Fruit fly (Drosophila melanogaster) whole organism, embryonic: Measurements from ENCODE around the gene CG34179.

ENCODE experiments used
- Ada2b ChIP-seq: fragments of 200-800 bp; sonication (Bioruptor generic); IDR thresholded peaks from 2 replicates; pipeline ENCODE4 v1.3.6; 2022; ENCODE audit warnings: missing biosample characterization, missing genetic modification characterization
- Atf3 ChIP-seq: fragments of 200-800 bp; sonication (Bioruptor generic); optimal IDR thresholded peaks from 3 replicates; lab custom pipeline; 2016; ENCODE audit warnings: missing biosample characterization, missing genetic modification characterization
- CG11247 ChIP-seq: fragments of 200-800 bp; sonication (Bioruptor generic); IDR thresholded peaks from 2 replicates; pipeline ENCODE4 v1.3.6; 2022; ENCODE audit warnings: missing biosample characterization, missing genetic modification characterization
- CG13775 ChIP-seq: fragments of 200-800 bp; sonication (Bioruptor generic); optimal IDR thresholded peaks from 3 replicates; lab custom pipeline; 2017; ENCODE audit warnings: missing biosample characterization, mild to moderate bottlenecking, missing genetic modification characterization
- CG1602 ChIP-seq: fragments of 200-800 bp; sonication (Bioruptor generic); optimal IDR thresholded peaks from 3 replicates; lab custom pipeline; 2016; ENCODE audit warnings: missing biosample characterization, missing genetic modification characterization
- CG16863 ChIP-seq: fragments of 200-800 bp; sonication (Bioruptor generic); optimal IDR thresholded peaks from 3 replicates; lab custom pipeline; 2016; ENCODE audit warnings: missing biosample characterization, missing genetic modification characterization
- CG17802 ChIP-seq: fragments of 200-800 bp; sonication (Bioruptor generic); optimal IDR thresholded peaks from 2 replicates; lab custom pipeline; 2018; ENCODE audit warnings: missing biosample characterization, mild to moderate bottlenecking, missing genetic modification characterization, moderate library complexity
- CG17912 ChIP-seq: fragments of 200-800 bp; sonication (Bioruptor generic); optimal IDR thresholded peaks from 2 replicates; lab custom pipeline; 2018; ENCODE audit warnings: missing biosample characterization, mild to moderate bottlenecking, missing genetic modification characterization
- CG2116 ChIP-seq: fragments of 200-800 bp; sonication (Bioruptor generic); optimal IDR thresholded peaks from 3 replicates; lab custom pipeline; 2018; ENCODE audit warnings: missing biosample characterization, mild to moderate bottlenecking, missing genetic modification characterization
- CG2120 ChIP-seq: fragments of 200-800 bp; sonication (Bioruptor generic); optimal IDR thresholded peaks from 3 replicates; lab custom pipeline; 2016; ENCODE audit warnings: missing biosample characterization, missing genetic modification characterization
- CG2199 ChIP-seq: fragments of 200-800 bp; sonication (Bioruptor generic); IDR thresholded peaks from 3 replicates; pipeline ENCODE4 v1.3.6; 2022; ENCODE audit warnings: missing biosample characterization, missing genetic modification characterization
- CG31224 ChIP-seq: fragments of 200-800 bp; sonication (Bioruptor generic); IDR thresholded peaks from 2 replicates; pipeline ENCODE4 v1.3.6; 2022; ENCODE audit warnings: missing biosample characterization, missing genetic modification characterization
- CG31441 ChIP-seq: fragments of 200-800 bp; sonication (Bioruptor generic); IDR thresholded peaks from 2 replicates; pipeline ENCODE4 v1.3.6; 2022; ENCODE audit warnings: missing biosample characterization, missing genetic modification characterization
- CG32767 ChIP-seq: fragments of 200-800 bp; sonication (Bioruptor generic); IDR thresholded peaks from 2 replicates; pipeline ENCODE4 v1.3.6; 2022; ENCODE audit warnings: missing biosample characterization, missing genetic modification characterization
- CG4707 ChIP-seq: fragments of 200-800 bp; sonication (Bioruptor generic); optimal IDR thresholded peaks from 2 replicates; lab custom pipeline; 2018; ENCODE audit warnings: missing biosample characterization, mild to moderate bottlenecking, missing genetic modification characterization, moderate library complexity
- CG9797 ChIP-seq: fragments of 200-800 bp; sonication (Bioruptor generic); optimal IDR thresholded peaks from 3 replicates; lab custom pipeline; 2018; ENCODE audit warnings: missing biosample characterization, mild to moderate bottlenecking, missing genetic modification characterization
- Dbx ChIP-seq: fragments of 200-800 bp; sonication (Bioruptor generic); IDR thresholded peaks from 3 replicates; pipeline ENCODE4 v1.3.6; 2022; ENCODE audit warnings: missing biosample characterization, missing genetic modification characterization
- Dip3 ChIP-seq: fragments of 200-800 bp; sonication (Bioruptor generic); optimal IDR thresholded peaks from 3 replicates; lab custom pipeline; 2016; ENCODE audit warnings: missing biosample characterization, missing genetic modification characterization
- Ets97D ChIP-seq: fragments of 200-800 bp; sonication (Bioruptor generic); optimal IDR thresholded peaks from 3 replicates; lab custom pipeline; 2016; ENCODE audit warnings: missing biosample characterization, missing genetic modification characterization
- Fer3 ChIP-seq: fragments of 200-800 bp; sonication (Bioruptor generic); optimal IDR thresholded peaks from 2 replicates; lab custom pipeline; 2018; ENCODE audit warnings: missing biosample characterization, mild to moderate bottlenecking, missing genetic modification characterization, moderate library complexity
- HHEX ChIP-seq: fragments of 200-800 bp; sonication (Bioruptor generic); optimal IDR thresholded peaks from 3 replicates; lab custom pipeline; 2017; ENCODE audit warnings: missing biosample characterization, mild to moderate bottlenecking, missing genetic modification characterization, missing genetic modification reagents
- HLH3B ChIP-seq: fragments of 200-800 bp; sonication (Bioruptor generic); IDR thresholded peaks from 2 replicates; pipeline ENCODE4 v1.3.6; 2022; ENCODE audit warnings: missing biosample characterization, missing genetic modification characterization
- HLH54F ChIP-seq: fragments of 200-800 bp; sonication (Bioruptor generic); optimal IDR thresholded peaks from 3 replicates; lab custom pipeline; 2016; ENCODE audit warnings: missing biosample characterization, missing genetic modification characterization
- Hmr ChIP-seq: fragments of 200-800 bp; sonication (Bioruptor generic); optimal IDR thresholded peaks from 3 replicates; lab custom pipeline; 2017; ENCODE audit warnings: mild to moderate bottlenecking, missing biosample characterization, missing genetic modification reagents, missing genetic modification characterization
- Hsf ChIP-seq: fragments of 200-800 bp; sonication (Bioruptor generic); optimal IDR thresholded peaks from 3 replicates; lab custom pipeline; 2016; ENCODE audit warnings: missing biosample characterization, missing genetic modification characterization
- Nf-YB ChIP-seq: fragments of 200-800 bp; sonication (Bioruptor generic); optimal IDR thresholded peaks from 3 replicates; lab custom pipeline; 2019; ENCODE audit warnings: missing biosample characterization, mild to moderate bottlenecking, missing genetic modification characterization, moderate library complexity
- Opbp ChIP-seq: fragments of 200-800 bp; sonication (Bioruptor generic); IDR thresholded peaks from 3 replicates; pipeline ENCODE4 v1.3.6; 2022; ENCODE audit warnings: missing biosample characterization, missing genetic modification characterization; ENCODE audit not compliant: partially characterized antibody
- Sin3A ChIP-seq: fragments of >200 bp; optimal IDR thresholded peaks from 2 replicates; lab custom pipeline; 2018
- Sry-β ChIP-seq: fragments of 200-800 bp; sonication (Bioruptor generic); optimal IDR thresholded peaks from 2 replicates; lab custom pipeline; 2018; ENCODE audit warnings: missing biosample characterization, mild to moderate bottlenecking, missing genetic modification characterization, moderate library complexity
- Ssrp ChIP-seq: fragments of 200-800 bp; sonication (Bioruptor generic); optimal IDR thresholded peaks from 2 replicates; lab custom pipeline; 2018; ENCODE audit warnings: missing biosample characterization, mild to moderate bottlenecking, missing genetic modification characterization, moderate library complexity
- Taf1 ChIP-seq: fragments of 200-800 bp; sonication (Bioruptor generic); IDR thresholded peaks from 2 replicates; pipeline ENCODE4 v1.3.6; 2022; ENCODE audit warnings: missing biosample characterization, missing genetic modification characterization
- ato ChIP-seq: fragments of 200-800 bp; sonication (Bioruptor generic); IDR thresholded peaks from 2 replicates; pipeline ENCODE4 v1.3.6; 2022; ENCODE audit warnings: missing biosample characterization, missing genetic modification characterization; ENCODE audit not compliant: partially characterized antibody
- bab2 ChIP-seq: fragments of 200-800 bp; sonication (Bioruptor generic); optimal IDR thresholded peaks from 2 replicates; lab custom pipeline; 2016; ENCODE audit warnings: missing biosample characterization, missing genetic modification characterization
- cad ChIP-seq: fragments of >200 bp; optimal IDR thresholded peaks from 2 replicates; lab custom pipeline; 2017; ENCODE audit warnings: missing biosample characterization, missing genetic modification characterization
- esg ChIP-seq: fragments of 200-800 bp; sonication (Bioruptor generic); conservative IDR thresholded peaks from 2 replicates; pipeline ENCODE4 v1.3.6; 2022; ENCODE audit warnings: missing biosample characterization, missing genetic modification characterization
- grau ChIP-seq: fragments of 200-800 bp; optimal IDR thresholded peaks from 3 replicates; lab custom pipeline; 2019; ENCODE audit warnings: missing biosample characterization, mild to moderate bottlenecking, missing genetic modification characterization, moderate library complexity
- gsb ChIP-seq: fragments of 200-800 bp; sonication (Bioruptor generic); IDR thresholded peaks from 2 replicates; pipeline ENCODE4 v1.3.6; 2022; ENCODE audit warnings: missing biosample characterization, missing genetic modification characterization
- gt ChIP-seq: fragments of 200-800 bp; sonication (Bioruptor generic); IDR thresholded peaks from 2 replicates; pipeline ENCODE4 v1.3.6; 2022; ENCODE audit warnings: missing biosample characterization, missing genetic modification characterization
- hb ChIP-seq: fragments of 200-800 bp; sonication (Bioruptor generic); IDR thresholded peaks from 3 replicates; pipeline ENCODE4 v1.3.6; 2022; ENCODE audit warnings: missing biosample characterization, missing genetic modification characterization; ENCODE audit not compliant: partially characterized antibody
- inv ChIP-seq: fragments of 200-800 bp; sonication (Bioruptor generic); IDR thresholded peaks from 2 replicates; pipeline ENCODE4 v1.3.6; 2022; ENCODE audit warnings: missing biosample characterization, missing genetic modification characterization; ENCODE audit not compliant: partially characterized antibody
- knrl ChIP-seq: fragments of 200-800 bp; sonication (Bioruptor generic); IDR thresholded peaks from 3 replicates; pipeline ENCODE4 v1.3.6; 2022; ENCODE audit warnings: missing biosample characterization, missing genetic modification characterization; ENCODE audit not compliant: partially characterized antibody
- lola ChIP-seq, 3 experiments: fragments of >200 bp in 2 of 3; fragments of 200-800 bp in 1 of 3; sonication (Bioruptor generic) in 1 of 3; optimal IDR thresholded peaks; 2 replicates each; lab custom pipeline; 2017 to 2019; ENCODE audit warnings: missing biosample characterization in 3 of 3, missing genetic modification characterization in 3 of 3, mild to moderate bottlenecking in 1 of 3, moderate library complexity in 1 of 3
- mam ChIP-seq: fragments of 200-800 bp; sonication (Bioruptor generic); optimal IDR thresholded peaks from 3 replicates; lab custom pipeline; 2016; ENCODE audit warnings: missing biosample characterization, missing genetic modification characterization
- mld ChIP-seq: fragments of 200-800 bp; sonication (Bioruptor generic); IDR thresholded peaks from 3 replicates; pipeline ENCODE4 v1.3.6; 2022; ENCODE audit warnings: missing biosample characterization, missing genetic modification characterization; ENCODE audit not compliant: partially characterized antibody
- p53 ChIP-seq: fragments of 200-800 bp; sonication (Bioruptor generic); optimal IDR thresholded peaks from 2 replicates; lab custom pipeline; 2016; ENCODE audit warnings: missing biosample characterization, missing genetic modification characterization
- pan ChIP-seq, 4 experiments: fragments of >200 bp in 3 of 4; fragments of 200-800 bp in 1 of 4; sonication (Bioruptor generic) in 1 of 4; optimal IDR thresholded peaks in 3 of 4; IDR thresholded peaks in 1 of 4; 2 replicates each; pipeline versions ENCODE4 v1.3.6 to Lab custom; 2017 to 2022; ENCODE audit warnings: missing biosample characterization in 2 of 4, missing genetic modification characterization in 2 of 4, mixed read lengths in 1 of 4
- so ChIP-seq: fragments of 200-800 bp; sonication (Bioruptor generic); IDR thresholded peaks from 3 replicates; pipeline ENCODE4 v1.3.6; 2022; ENCODE audit warnings: missing biosample characterization, missing genetic modification characterization
- wek ChIP-seq: fragments of 200-800 bp; sonication (Bioruptor generic); optimal IDR thresholded peaks from 3 replicates; lab custom pipeline; 2018; ENCODE audit warnings: missing biosample characterization, mild to moderate bottlenecking, missing genetic modification characterization, moderate library complexity

The CG34179 gene

dm6 chr2L:6090786-6091716 lies 42.5 kb upstream of the CG34179 start, which contains the start of gene CG45075 (continued):
- no peak for TF ChIP-seq CG13775 (GFP tag; lab: Kevin White, UChicago)
- TF ChIP-seq Hmr = no peak
- TF ChIP-seq hb = no peak
- no peak; the same call in 1 of the 2 replicates for TF ChIP-seq HLH3B (GFP tag; lab: Robert Waterston, UW)
- no peak for TF ChIP-seq CG17802 (tag; lab: Kevin White, UChicago)
- no peak for TF ChIP-seq inv (GFP tag; lab: Robert Waterston, UW)
- no peak for TF ChIP-seq Taf1 (GFP tag; lab: Robert Waterston, UW)
- peak; percentile 6 for TF ChIP-seq Ets97D (GFP tag; lab: Kevin White, UChicago)
- no peak for TF ChIP-seq Sin3A
- no peak for TF ChIP-seq CG2120 (GFP tag; lab: Kevin White, UChicago)
- peak; percentile 18; the same call in 1 of the 3 replicates for TF ChIP-seq Opbp (GFP tag; lab: Robert Waterston, UW)
- no peak for TF ChIP-seq wek (GFP tag; lab: Kevin White, UChicago)
- no peak for TF ChIP-seq Hsf
- TF ChIP-seq CG2199 (GFP tag; lab: Robert Waterston, UW) = 0 out of 3 replicates have a peak, but pooled peaks have one; percentile 11
- TF ChIP-seq HLH54F (GFP tag; lab: Kevin White, UChicago) = no peak
- no peak; the same call in 1 of the 2 replicates for TF ChIP-seq CG31441 (GFP tag; lab: Robert Waterston, UW)
- no peak for TF ChIP-seq p53 (GFP tag; lab: Kevin White, UChicago)
- TF ChIP-seq CG16863 = no peak
- TF ChIP-seq mld (GFP tag; lab: Robert Waterston, UW) = no peak
- no peak for TF ChIP-seq Sry-β (GFP tag; lab: Kevin White, UChicago)
- TF ChIP-seq CG31224 = no peak
- TF ChIP-seq CG32767 = no peak
- TF ChIP-seq CG2116 = no peak
- TF ChIP-seq Fer3 = no peak
- no peak for TF ChIP-seq Ada2b
- no peak for TF ChIP-seq so (GFP tag; lab: Robert Waterston, UW)
- no peak for TF ChIP-seq ato (GFP tag; lab: Robert Waterston, UW)
- TF ChIP-seq pan (optimal IDR thresholded peaks at IDR 0.05; lab: Kevin White, UChicago) = no peak
- TF ChIP-seq pan (GFP tag; optimal IDR thresholded peaks at IDR 0.05 in 1 of 2, IDR thresholded peaks at IDR 0.05 in 1 of 2) = no peak
- no peak for TF ChIP-seq cad (GFP tag; lab: Kevin White, UChicago)
- no peak for TF ChIP-seq gsb (GFP tag; lab: Robert Waterston, UW)
- TF ChIP-seq CG4707 (GFP tag; lab: Kevin White, UChicago) = no peak
- TF ChIP-seq Nf-YB (GFP tag; lab: Kevin White, UChicago) = no peak
- TF ChIP-seq bab2 (GFP tag; lab: Kevin White, UChicago) = no peak
- TF ChIP-seq HHEX (GFP tag; lab: Kevin White, UChicago) = no peak
- no peak for TF ChIP-seq lola (GFP tag; optimal IDR thresholded peaks at IDR 0.05; lab: Kevin White, UChicago)
- TF ChIP-seq mam (GFP tag; lab: Kevin White, UChicago) = no peak
- no peak for TF ChIP-seq CG9797 (GFP tag; lab: Kevin White, UChicago)
- no peak for TF ChIP-seq Dip3 (GFP tag; lab: Kevin White, UChicago)
- TF ChIP-seq CG11247 (GFP tag; lab: Robert Waterston, UW) = no peak
- TF ChIP-seq esg (GFP tag; lab: Robert Waterston, UW) = no peak
- TF ChIP-seq gt (GFP tag; lab: Robert Waterston, UW) = no peak
- TF ChIP-seq Ssrp (tag; lab: Kevin White, UChicago) = no peak
- no peak for TF ChIP-seq Atf3 (GFP tag; lab: Kevin White, UChicago)
- no peak for TF ChIP-seq CG17912 (GFP tag; lab: Kevin White, UChicago)
- no peak for TF ChIP-seq knrl (GFP tag; lab: Robert Waterston, UW)
- TF ChIP-seq grau (tag; lab: Kevin White, UChicago) = no peak
- no peak for TF ChIP-seq CG1602 (GFP tag; lab: Kevin White, UChicago)
- TF ChIP-seq Dbx (GFP tag; lab: Robert Waterston, UW) = no peak
